Worm (Caenorhabditis elegans) whole organism, late embryonic: ENCODE measurements around the gene Y22D7AL.6.

Experiments used
- Y22D7AL.16 ChIP-seq: sonication (generic microtip); optimal IDR thresholded peaks from 2 replicates; lab custom pipeline; 2016; ENCODE audit warnings: missing genetic modification characterization, missing compliant biosample characterization
- elt-2 ChIP-seq: sonication (generic microtip); optimal IDR thresholded peaks from 2 replicates; lab custom pipeline; 2016; ENCODE audit warnings: missing genetic modification reagents, missing genetic modification characterization, missing compliant biosample characterization
- ets-4 ChIP-seq: sonication (generic microtip); optimal IDR thresholded peaks from 2 replicates; lab custom pipeline; 2016; ENCODE audit warnings: missing genetic modification characterization, missing compliant biosample characterization
- fkh-10 ChIP-seq: fragments of 150-350 bp; optimal IDR thresholded peaks from 2 replicates; lab custom pipeline; 2014; ENCODE audit warnings: missing biosample characterization, missing genetic modification reagents, missing genetic modification characterization
- hlh-30 ChIP-seq: sonication (generic microtip); optimal IDR thresholded peaks from 2 replicates; lab custom pipeline; 2017; ENCODE audit warnings: antibody characterized with exemption, missing genetic modification characterization, missing compliant biosample characterization; ENCODE audit not compliant: insufficient read depth
- lin-11 ChIP-seq: fragments of 200-800 bp; sonication (Bioruptor generic); optimal IDR thresholded peaks from 2 replicates; lab custom pipeline; 2018; ENCODE audit warnings: mild to moderate bottlenecking, missing genetic modification characterization, missing compliant biosample characterization
- madf-2 ChIP-seq: sonication (generic microtip); optimal IDR thresholded peaks from 2 replicates; lab custom pipeline; 2017; ENCODE audit warnings: missing genetic modification characterization, missing compliant biosample characterization
- pag-3 ChIP-seq: sonication (generic microtip); optimal IDR thresholded peaks from 2 replicates; lab custom pipeline; 2016; ENCODE audit warnings: missing compliant biosample characterization, missing genetic modification characterization, borderline replicate concordance
- pqm-1 ChIP-seq: sonication (generic microtip); optimal IDR thresholded peaks from 2 replicates; lab custom pipeline; 2016; ENCODE audit warnings: missing genetic modification characterization, missing compliant biosample characterization
- sdc-2 ChIP-seq: sonication (generic microtip); optimal IDR thresholded peaks from 2 replicates; lab custom pipeline; 2016; ENCODE audit warnings: missing genotype, missing genetic modification characterization, missing compliant biosample characterization
- tbx-7 ChIP-seq: sonication (generic microtip); optimal IDR thresholded peaks from 2 replicates; lab custom pipeline; 2016; ENCODE audit warnings: missing genotype, missing genetic modification characterization, missing compliant biosample characterization

DNA sequence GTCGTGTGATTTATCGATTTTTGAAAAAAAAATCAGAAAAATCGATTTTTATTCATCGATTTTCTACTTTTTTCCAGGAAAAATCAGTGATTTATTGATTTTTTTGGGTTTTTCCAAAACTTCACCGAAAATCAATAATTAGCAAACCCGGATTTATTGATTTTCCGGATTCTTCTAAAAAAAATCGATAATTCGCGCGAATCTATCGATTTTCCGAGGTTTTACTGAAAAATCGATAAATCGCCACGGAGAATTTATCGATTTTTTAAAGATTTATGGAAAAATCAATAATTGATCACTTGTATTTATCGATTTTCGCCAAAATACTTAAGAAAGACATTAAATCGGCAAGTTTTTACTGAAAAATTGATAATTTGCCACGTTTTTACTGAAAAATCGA lies 21.2 kb upstream of the Y22D7AL.6 start:
- no peak for TF ChIP-seq pqm-1 (tag; lab: Kevin White, UChicago)
- TF ChIP-seq Y22D7AL.16 (tag; lab: Kevin White, UChicago) = no peak
- no peak for TF ChIP-seq lin-11 (tag; lab: Kevin White, UChicago)
- TF ChIP-seq ets-4 (tag; lab: Kevin White, UChicago) = no peak
- TF ChIP-seq fkh-10 (GFP tag; lab: Kevin White, UChicago) = no peak
- no peak for TF ChIP-seq sdc-2
- no peak for TF ChIP-seq elt-2 (tag; lab: Kevin White, UChicago)
- no peak for TF ChIP-seq pag-3
- no peak for TF ChIP-seq hlh-30 (tag; lab: Kevin White, UChicago)
- TF ChIP-seq tbx-7 (tag; lab: Kevin White, UChicago) = no peak
- no peak for TF ChIP-seq madf-2 (tag; lab: Kevin White, UChicago)
